Fruit fly (Drosophila melanogaster): ENCODE data around the gene Prim1.

DNA sequence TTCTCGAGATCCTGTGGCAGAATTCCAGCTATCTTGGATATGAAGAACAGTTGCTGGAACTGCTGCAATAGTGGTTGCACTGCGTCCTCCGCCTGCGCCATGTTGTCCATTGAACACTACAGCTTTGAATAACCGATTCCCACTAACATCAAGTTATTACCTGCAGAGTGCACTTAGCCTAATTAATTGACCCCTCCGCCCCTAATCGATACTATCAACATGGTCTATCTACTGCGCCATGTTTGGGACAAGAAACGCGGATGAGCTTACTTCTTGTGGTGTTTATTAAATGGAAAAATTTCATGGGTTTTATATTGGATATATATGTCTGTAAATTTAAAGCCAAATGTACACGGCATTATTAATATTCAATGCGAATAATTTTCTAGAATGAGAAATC is 33.2 kb upstream of the Prim1 start, which contains the start of gene Gr66a:
- TF ChIP-seq Pif1B (GFP tag; optimal IDR thresholded peaks at IDR 0.05) (no peak), Pif1A (GFP tag; optimal IDR thresholded peaks at IDR 0.05) (no peak), rn (GFP tag; IDR thresholded peaks at IDR 0.05) (no peak), CG10348 (GFP tag; IDR thresholded peaks at IDR 0.05) (no peak), CG9948 (tag; optimal IDR thresholded peaks at IDR 0.05) (no peak), CG15710 (tag; optimal IDR thresholded peaks at IDR 0.05) (no peak), EcR (GFP tag; optimal IDR thresholded peaks at IDR 0.05) (no peak), gl (tag; optimal IDR thresholded peaks at IDR 0.05) (no peak)
